Fruit fly (Drosophila melanogaster) whole organism, embryonic: Measurements from ENCODE around the gene CG44174.
A peak's percentile ranks its signal among the peaks of the same experiment; 100 is the strongest.

ENCODE experiments used
- Awh ChIP-seq: fragments of 200-800 bp; sonication (Bioruptor generic); IDR thresholded peaks from 2 replicates; pipeline ENCODE4, ENCODE4 v1.3.6; 2022; ENCODE audit warnings: missing biosample characterization, missing genetic modification characterization
- BEAF-32 ChIP-seq: fragments of 200-800 bp; sonication (Bioruptor generic); optimal IDR thresholded peaks from 3 replicates; lab custom pipeline; 2017; ENCODE audit warnings: missing biosample characterization, missing genetic modification characterization, mild to moderate bottlenecking, moderate library complexity, missing genetic modification reagents
- Bdp1 ChIP-seq: fragments of 200-800 bp; sonication (Bioruptor generic); optimal IDR thresholded peaks from 3 replicates; lab custom pipeline; 2016; ENCODE audit warnings: missing biosample characterization, missing genetic modification characterization
- CG10654 ChIP-seq: fragments of 200-800 bp; sonication (Bioruptor generic); optimal IDR thresholded peaks from 2 replicates; lab custom pipeline; 2016; ENCODE audit warnings: missing biosample characterization, missing genetic modification characterization
- CG12071 ChIP-seq: fragments of 200-800 bp; sonication (Bioruptor generic); optimal IDR thresholded peaks from 3 replicates; lab custom pipeline; 2018; ENCODE audit warnings: missing biosample characterization, mild to moderate bottlenecking, missing genetic modification characterization
- CG12236 ChIP-seq: fragments of 200-800 bp; sonication (Bioruptor generic); optimal IDR thresholded peaks from 2 replicates; lab custom pipeline; 2016; ENCODE audit warnings: missing biosample characterization, missing genetic modification characterization
- CG13424 ChIP-seq: fragments of 200-800 bp; sonication (Bioruptor generic); optimal IDR thresholded peaks from 2 replicates; lab custom pipeline; 2019; ENCODE audit warnings: missing biosample characterization, mild to moderate bottlenecking, missing genetic modification characterization, moderate library complexity
- CG14050 ChIP-seq: fragments of 200-800 bp; sonication (Bioruptor generic); IDR thresholded peaks from 3 replicates; pipeline ENCODE4 v1.3.6; 2022; ENCODE audit warnings: missing biosample characterization, missing genetic modification characterization
- CG1529 ChIP-seq: fragments of 200-800 bp; sonication (Bioruptor generic); optimal IDR thresholded peaks from 3 replicates; lab custom pipeline; 2018; ENCODE audit warnings: missing biosample characterization, missing genetic modification characterization
- CG15696 ChIP-seq: fragments of 200-800 bp; sonication (Bioruptor generic); optimal IDR thresholded peaks from 2 replicates; lab custom pipeline; 2019; ENCODE audit warnings: missing biosample characterization, mild to moderate bottlenecking, missing genetic modification characterization, moderate library complexity
- CG16813 ChIP-seq: fragments of 200-800 bp; sonication (Bioruptor generic); IDR thresholded peaks from 3 replicates; pipeline ENCODE4 v1.3.6; 2022; ENCODE audit warnings: missing biosample characterization, missing genetic modification characterization; ENCODE audit not compliant: partially characterized antibody
- CG18262 ChIP-seq: fragments of 200-800 bp; optimal IDR thresholded peaks from 3 replicates; lab custom pipeline; 2019; ENCODE audit warnings: missing biosample characterization, mild to moderate bottlenecking, missing genetic modification characterization, moderate library complexity
- CG1832 ChIP-seq: fragments of 200-800 bp; sonication (Bioruptor generic); optimal IDR thresholded peaks from 2 replicates; lab custom pipeline; 2017; ENCODE audit warnings: missing biosample characterization, mild to moderate bottlenecking, missing genetic modification characterization, inconsistent platforms
- CG2712 ChIP-seq: fragments of 200-800 bp; optimal IDR thresholded peaks from 3 replicates; lab custom pipeline; 2019; ENCODE audit warnings: missing biosample characterization, mild to moderate bottlenecking, missing genetic modification characterization, moderate library complexity
- CG33557 ChIP-seq: fragments of 200-800 bp; sonication (Bioruptor generic); optimal IDR thresholded peaks from 2 replicates; lab custom pipeline; 2019; ENCODE audit warnings: missing biosample characterization, mild to moderate bottlenecking, missing genetic modification characterization, moderate library complexity
- CG4424 ChIP-seq: fragments of 200-800 bp; sonication (Bioruptor generic); optimal IDR thresholded peaks from 3 replicates; lab custom pipeline; 2016; ENCODE audit warnings: missing biosample characterization, missing genetic modification characterization
- CG4854 ChIP-seq: fragments of 200-800 bp; sonication (Bioruptor generic); optimal IDR thresholded peaks from 2 replicates; lab custom pipeline; 2016; ENCODE audit warnings: missing biosample characterization, missing genetic modification characterization, inconsistent platforms
- CG6683 ChIP-seq: fragments of 200-800 bp; sonication (Bioruptor generic); optimal IDR thresholded peaks from 2 replicates; lab custom pipeline; 2017; ENCODE audit warnings: missing biosample characterization, mild to moderate bottlenecking, missing genetic modification characterization, missing genetic modification reagents
- CG8388 ChIP-seq: fragments of 200-800 bp; sonication (Bioruptor generic); optimal IDR thresholded peaks from 2 replicates; lab custom pipeline; 2019; ENCODE audit warnings: missing biosample characterization, mild to moderate bottlenecking, missing genetic modification characterization, moderate library complexity
- D19A ChIP-seq: fragments of 200-800 bp; optimal IDR thresholded peaks from 3 replicates; lab custom pipeline; 2019; ENCODE audit warnings: missing biosample characterization, mild to moderate bottlenecking, missing genetic modification characterization, moderate library complexity
- D19B ChIP-seq: fragments of 200-800 bp; sonication (Bioruptor generic); optimal IDR thresholded peaks from 2 replicates; lab custom pipeline; 2017; ENCODE audit warnings: missing biosample characterization, mild to moderate bottlenecking, missing genetic modification characterization
- HmgZ ChIP-seq: fragments of 200-800 bp; sonication (Bioruptor generic); optimal IDR thresholded peaks from 2 replicates; lab custom pipeline; 2018; ENCODE audit warnings: missing biosample characterization, mild to moderate bottlenecking, missing genetic modification characterization
- Hr51 ChIP-seq, 2 experiments: fragments of 200-800 bp; sonication (Bioruptor generic); optimal IDR thresholded peaks; 2 replicates in 1 of 2; 3 replicates in 1 of 2; lab custom pipeline; 2016 to 2018; ENCODE audit warnings: missing biosample characterization in 2 of 2, missing genetic modification characterization in 2 of 2, mild to moderate bottlenecking in 1 of 2, moderate library complexity in 1 of 2
- Kr ChIP-seq: fragments of 200-800 bp; sonication (Bioruptor generic); optimal IDR thresholded peaks from 2 replicates; lab custom pipeline; 2017; ENCODE audit warnings: missing biosample characterization, mild to moderate bottlenecking, missing genetic modification characterization
- Meics ChIP-seq: fragments of 200-800 bp; sonication (Bioruptor generic); optimal IDR thresholded peaks from 2 replicates; lab custom pipeline; 2017; ENCODE audit warnings: missing biosample characterization, mild to moderate bottlenecking, missing genetic modification characterization
- Neu2 ChIP-seq: fragments of 200-800 bp; sonication (Bioruptor generic); optimal IDR thresholded peaks from 3 replicates; lab custom pipeline; 2016; ENCODE audit warnings: missing biosample characterization, missing genetic modification characterization, borderline replicate concordance
- NfI ChIP-seq: fragments of 200-800 bp; sonication (Bioruptor generic); optimal IDR thresholded peaks from 3 replicates; lab custom pipeline; 2018; ENCODE audit warnings: missing biosample characterization, mild to moderate bottlenecking, missing genetic modification characterization, moderate library complexity
- Oli ChIP-seq: fragments of 200-800 bp; sonication (Bioruptor generic); optimal IDR thresholded peaks from 2 replicates; lab custom pipeline; 2018; ENCODE audit warnings: missing biosample characterization, mild to moderate bottlenecking, missing genetic modification characterization, moderate library complexity
- Optix ChIP-seq: fragments of 200-800 bp; sonication (Bioruptor generic); IDR thresholded peaks from 3 replicates; pipeline ENCODE4 v1.3.6; 2022; ENCODE audit warnings: missing biosample characterization, missing genetic modification characterization
- Rx ChIP-seq: fragments of 200-800 bp; sonication (Bioruptor generic); IDR thresholded peaks from 2 replicates; pipeline ENCODE4 v1.3.6; 2022; ENCODE audit warnings: missing biosample characterization, missing genetic modification characterization
- ab ChIP-seq: fragments of 200-800 bp; sonication (Bioruptor generic); optimal IDR thresholded peaks from 2 replicates; lab custom pipeline; 2016; ENCODE audit warnings: missing biosample characterization, missing genetic modification characterization
- aop ChIP-seq: fragments of 200-800 bp; sonication (Bioruptor generic); IDR thresholded peaks from 2 replicates; pipeline ENCODE4 v1.3.6; 2022; ENCODE audit warnings: missing biosample characterization, missing genetic modification characterization
- ap ChIP-seq: fragments of 200-800 bp; sonication (Bioruptor generic); IDR thresholded peaks from 2 replicates; pipeline ENCODE4 v1.3.6; 2022; ENCODE audit warnings: missing biosample characterization, missing genetic modification characterization
- ara ChIP-seq: fragments of 200-800 bp; sonication (Bioruptor generic); IDR thresholded peaks from 2 replicates; pipeline ENCODE4 v1.3.6; 2022; ENCODE audit warnings: missing biosample characterization, missing genetic modification characterization
- cwo ChIP-seq: fragments of 200-800 bp; sonication (Bioruptor generic); optimal IDR thresholded peaks from 3 replicates; lab custom pipeline; 2017; ENCODE audit warnings: missing biosample characterization, missing genetic modification characterization, mild to moderate bottlenecking, moderate library complexity, missing genetic modification reagents
- dmrt99B ChIP-seq: fragments of 200-800 bp; sonication (Bioruptor generic); optimal IDR thresholded peaks from 2 replicates; lab custom pipeline; 2018; ENCODE audit warnings: missing biosample characterization, mild to moderate bottlenecking, missing genetic modification characterization, moderate library complexity
- dysf ChIP-seq: fragments of 200-800 bp; sonication (Bioruptor generic); IDR thresholded peaks from 3 replicates; pipeline ENCODE4 v1.3.6; 2022; ENCODE audit warnings: missing biosample characterization, missing genetic modification characterization
- fd64A ChIP-seq: fragments of 200-800 bp; sonication (Bioruptor generic); optimal IDR thresholded peaks from 3 replicates; lab custom pipeline; 2018; ENCODE audit warnings: missing biosample characterization, mild to moderate bottlenecking, missing genetic modification characterization
- gce ChIP-seq: fragments of 200-800 bp; sonication (Bioruptor generic); IDR thresholded peaks from 3 replicates; pipeline ENCODE4 v1.3.6; 2022; ENCODE audit warnings: missing biosample characterization, missing genetic modification characterization
- h ChIP-seq: fragments of >200 bp; optimal IDR thresholded peaks from 2 replicates; lab custom pipeline; 2017
- kah ChIP-seq: fragments of 200-800 bp; sonication (Bioruptor generic); optimal IDR thresholded peaks from 2 replicates; lab custom pipeline; 2018; ENCODE audit warnings: missing biosample characterization, mild to moderate bottlenecking, missing genetic modification characterization
- lov ChIP-seq, 2 experiments: fragments of 200-800 bp in 1 of 2; fragments of >200 bp in 1 of 2; sonication (Bioruptor generic) in 1 of 2; IDR thresholded peaks in 1 of 2; optimal IDR thresholded peaks in 1 of 2; 2 replicates in 1 of 2; 3 replicates in 1 of 2; pipeline versions ENCODE4 v1.3.6 to Lab custom; 2017 to 2022; ENCODE audit warnings: missing biosample characterization in 1 of 2, missing genetic modification characterization in 1 of 2
- luna ChIP-seq: fragments of 200-800 bp; sonication (Bioruptor generic); optimal IDR thresholded peaks from 2 replicates; lab custom pipeline; 2016; ENCODE audit warnings: missing biosample characterization, missing genetic modification characterization
- nerfin-2 ChIP-seq: fragments of 200-800 bp; sonication (Bioruptor generic); IDR thresholded peaks from 2 replicates; pipeline ENCODE4 v1.3.6; 2022; ENCODE audit warnings: missing biosample characterization, missing genetic modification characterization; ENCODE audit not compliant: partially characterized antibody
- org-1 ChIP-seq: fragments of 200-800 bp; sonication (Bioruptor generic); optimal IDR thresholded peaks from 2 replicates; lab custom pipeline; 2017; ENCODE audit warnings: missing biosample characterization, missing genetic modification characterization
- pb ChIP-seq: fragments of 200-800 bp; sonication (Bioruptor generic); optimal IDR thresholded peaks from 3 replicates; lab custom pipeline; 2016; ENCODE audit warnings: missing biosample characterization, missing genetic modification characterization
- sima ChIP-seq: fragments of 200-800 bp; sonication (Bioruptor generic); optimal IDR thresholded peaks from 2 replicates; lab custom pipeline; 2016; ENCODE audit warnings: missing biosample characterization, missing genetic modification characterization
- tup ChIP-seq: fragments of 200-800 bp; sonication (Bioruptor generic); optimal IDR thresholded peaks from 2 replicates; lab custom pipeline; 2016; ENCODE audit warnings: missing biosample characterization, mild to moderate bottlenecking, missing genetic modification characterization, moderate library complexity
- vvl ChIP-seq: fragments of 200-800 bp; sonication (Bioruptor generic); IDR thresholded peaks from 2 replicates; pipeline ENCODE4 v1.3.6; 2022; ENCODE audit warnings: missing biosample characterization, missing genetic modification characterization

Gene CG44174

dm6 chr3R:19321457-19322172 is 24.1 kb upstream of the CG44174 start (continued):
- TF ChIP-seq kah (GFP tag; lab: Kevin White, UChicago) = no peak
- no peak for TF ChIP-seq ap
- peak; percentile 50 for TF ChIP-seq Kr (GFP tag; lab: Kevin White, UChicago)
- no peak for TF ChIP-seq Awh
- TF ChIP-seq NfI (GFP tag; lab: Kevin White, UChicago) = no peak
- no peak for TF ChIP-seq dysf (GFP tag; lab: Robert Waterston, UW)
- no peak for TF ChIP-seq cwo (GFP tag; lab: Kevin White, UChicago)
- no peak for TF ChIP-seq CG6683 (GFP tag; lab: Kevin White, UChicago)
- no peak for TF ChIP-seq luna
- no peak for TF ChIP-seq D19A (tag; lab: Kevin White, UChicago)
- peak; percentile 51 for TF ChIP-seq dmrt99B (tag; lab: Kevin White, UChicago)
- no peak for TF ChIP-seq nerfin-2 (GFP tag; lab: Robert Waterston, UW)
- TF ChIP-seq CG33557 = no peak
- TF ChIP-seq CG10654 (GFP tag; lab: Kevin White, UChicago) = no peak
- TF ChIP-seq CG1832 = peak; percentile 84
- TF ChIP-seq pb (GFP tag; lab: Kevin White, UChicago) = no peak
- no peak for TF ChIP-seq h (lab: Kevin White, UChicago)
- no peak for TF ChIP-seq CG8388 (GFP tag; lab: Kevin White, UChicago)
- no peak for TF ChIP-seq fd64A (GFP tag; lab: Kevin White, UChicago)
- TF ChIP-seq CG14050 = no peak
- no peak for TF ChIP-seq CG16813 (GFP tag; lab: Robert Waterston, UW)
- TF ChIP-seq CG12236 (GFP tag; lab: Kevin White, UChicago) = no peak
- peak; percentile 35 for TF ChIP-seq CG2712 (tag; lab: Kevin White, UChicago)
- no peak for TF ChIP-seq lov (optimal IDR thresholded peaks at IDR 0.05; lab: Kevin White, UChicago)
- TF ChIP-seq lov (GFP tag; IDR thresholded peaks at IDR 0.05; lab: Robert Waterston, UW) = no peak
- TF ChIP-seq sima (GFP tag; lab: Kevin White, UChicago) = no peak
- TF ChIP-seq org-1 = no peak
- no peak for TF ChIP-seq CG4424 (GFP tag; lab: Kevin White, UChicago)
- no peak for TF ChIP-seq ab (GFP tag; lab: Kevin White, UChicago)
- no peak for TF ChIP-seq CG1529 (GFP tag; lab: Kevin White, UChicago)
- no peak for TF ChIP-seq D19B (GFP tag; lab: Kevin White, UChicago)
- TF ChIP-seq gce (GFP tag; lab: Robert Waterston, UW) = no peak
- TF ChIP-seq BEAF-32 (GFP tag; lab: Kevin White, UChicago) = no peak
- no peak for TF ChIP-seq CG13424
- TF ChIP-seq aop (GFP tag; lab: Robert Waterston, UW) = no peak
- TF ChIP-seq CG12071 (GFP tag; lab: Kevin White, UChicago) = no peak
- no peak for TF ChIP-seq HmgZ (tag; lab: Kevin White, UChicago)
- TF ChIP-seq Bdp1 (GFP tag; lab: Kevin White, UChicago) = no peak
- TF ChIP-seq tup (GFP tag; lab: Kevin White, UChicago) = no peak
- TF ChIP-seq Optix = no peak
- no peak for TF ChIP-seq CG15696 (tag; lab: Kevin White, UChicago)
- TF ChIP-seq ara (GFP tag; lab: Robert Waterston, UW) = no peak
- peak; percentile 41 for TF ChIP-seq CG18262 (tag; lab: Kevin White, UChicago)
- TF ChIP-seq Hr51 (GFP tag; optimal IDR thresholded peaks at IDR 0.05; lab: Kevin White, UChicago) = no peak
- TF ChIP-seq CG4854 (GFP tag; lab: Kevin White, UChicago) = no peak
- TF ChIP-seq vvl = 0 out of 2 replicates have a peak, but pooled peaks have one; percentile 25
- TF ChIP-seq Rx = no peak
- TF ChIP-seq Neu2 (GFP tag; lab: Kevin White, UChicago) = no peak
- TF ChIP-seq Oli (tag; lab: Kevin White, UChicago) = no peak
- TF ChIP-seq Meics (GFP tag; lab: Kevin White, UChicago) = no peak
